Fruit fly (Drosophila melanogaster) whole organism, embryonic: ENCODE data around the gene ct.

ENCODE experiments used
- Asciz ChIP-seq: fragments of 200-800 bp; sonication (Bioruptor generic); optimal IDR thresholded peaks from 2 replicates; lab custom pipeline; 2017; ENCODE audit warnings: missing biosample characterization, mild to moderate bottlenecking, missing genetic modification characterization, missing genetic modification reagents
- CG10147 ChIP-seq: fragments of 200-800 bp; sonication (Bioruptor generic); optimal IDR thresholded peaks from 2 replicates; lab custom pipeline; 2019; ENCODE audit warnings: missing biosample characterization, mild to moderate bottlenecking, missing genetic modification characterization, moderate library complexity
- CG12391 ChIP-seq: fragments of 200-800 bp; sonication (Bioruptor generic); optimal IDR thresholded peaks from 3 replicates; lab custom pipeline; 2018; ENCODE audit warnings: missing biosample characterization, mild to moderate bottlenecking, missing genetic modification characterization, moderate library complexity
- CG12659 ChIP-seq: fragments of 200-800 bp; sonication (Bioruptor generic); optimal IDR thresholded peaks from 3 replicates; lab custom pipeline; 2017; ENCODE audit warnings: mild to moderate bottlenecking, missing biosample characterization, missing genetic modification reagents, missing genetic modification characterization
- CG13894 ChIP-seq: fragments of 200-800 bp; sonication (Bioruptor generic); optimal IDR thresholded peaks from 3 replicates; lab custom pipeline; 2018; ENCODE audit warnings: missing biosample characterization, mild to moderate bottlenecking, missing genetic modification characterization, moderate library complexity
- CG17186 ChIP-seq: fragments of 200-800 bp; sonication (Bioruptor generic); optimal IDR thresholded peaks from 3 replicates; lab custom pipeline; 2017; ENCODE audit warnings: missing biosample characterization, missing genetic modification reagents, missing genetic modification characterization
- CG18599 ChIP-seq: fragments of 200-800 bp; sonication (Bioruptor generic); optimal IDR thresholded peaks from 3 replicates; lab custom pipeline; 2017; ENCODE audit warnings: missing biosample characterization, missing genetic modification characterization, mild to moderate bottlenecking, moderate library complexity, missing genetic modification reagents
- CG2712 ChIP-seq: fragments of 200-800 bp; optimal IDR thresholded peaks from 3 replicates; lab custom pipeline; 2019; ENCODE audit warnings: missing biosample characterization, mild to moderate bottlenecking, missing genetic modification characterization, moderate library complexity
- CG31224 ChIP-seq: fragments of 200-800 bp; sonication (Bioruptor generic); IDR thresholded peaks from 2 replicates; pipeline ENCODE4 v1.3.6; 2022; ENCODE audit warnings: missing biosample characterization, missing genetic modification characterization
- CG31388 ChIP-seq: fragments of 200-800 bp; sonication (Bioruptor generic); optimal IDR thresholded peaks from 2 replicates; lab custom pipeline; 2016; ENCODE audit warnings: missing biosample characterization, missing genetic modification characterization
- CG3163 ChIP-seq: fragments of 200-800 bp; sonication (Bioruptor generic); optimal IDR thresholded peaks from 3 replicates; lab custom pipeline; 2016; ENCODE audit warnings: missing biosample characterization, missing genetic modification characterization
- CG32767 ChIP-seq: fragments of 200-800 bp; sonication (Bioruptor generic); IDR thresholded peaks from 2 replicates; pipeline ENCODE4 v1.3.6; 2022; ENCODE audit warnings: missing biosample characterization, missing genetic modification characterization
- CG33557 ChIP-seq: fragments of 200-800 bp; sonication (Bioruptor generic); optimal IDR thresholded peaks from 2 replicates; lab custom pipeline; 2019; ENCODE audit warnings: missing biosample characterization, mild to moderate bottlenecking, missing genetic modification characterization, moderate library complexity
- CG3407 ChIP-seq: fragments of 200-800 bp; sonication (Bioruptor generic); optimal IDR thresholded peaks from 2 replicates; lab custom pipeline; 2018; ENCODE audit warnings: missing biosample characterization, mild to moderate bottlenecking, missing genetic modification characterization
- CG4730 ChIP-seq: fragments of 200-800 bp; sonication (Bioruptor generic); IDR thresholded peaks from 2 replicates; pipeline ENCODE4 v1.3.6; 2022; ENCODE audit warnings: missing biosample characterization, missing genetic modification characterization
- CG7963 ChIP-seq: fragments of 200-800 bp; sonication (Bioruptor generic); IDR thresholded peaks from 3 replicates; pipeline ENCODE4 v1.3.6; 2022; ENCODE audit warnings: missing biosample characterization, missing genetic modification characterization; ENCODE audit not compliant: partially characterized antibody
- CG9876 ChIP-seq: fragments of 200-800 bp; sonication (Bioruptor generic); optimal IDR thresholded peaks from 2 replicates; lab custom pipeline; 2016; ENCODE audit warnings: missing biosample characterization, missing genetic modification characterization
- Dbx ChIP-seq: fragments of 200-800 bp; sonication (Bioruptor generic); IDR thresholded peaks from 3 replicates; pipeline ENCODE4 v1.3.6; 2022; ENCODE audit warnings: missing biosample characterization, missing genetic modification characterization
- Doc3 ChIP-seq: fragments of 200-800 bp; sonication (Bioruptor generic); IDR thresholded peaks from 3 replicates; pipeline ENCODE4 v1.3.6; 2022; ENCODE audit warnings: missing biosample characterization, missing genetic modification characterization; ENCODE audit not compliant: partially characterized antibody
- Dref ChIP-seq: fragments of 200-800 bp; sonication (Bioruptor generic); IDR thresholded peaks from 2 replicates; pipeline ENCODE4 v1.3.6; 2022; ENCODE audit warnings: missing biosample characterization, missing genetic modification characterization
- ERR ChIP-seq: fragments of 200-800 bp; sonication (Bioruptor generic); optimal IDR thresholded peaks from 2 replicates; lab custom pipeline; 2016; ENCODE audit warnings: missing biosample characterization, missing genetic modification characterization
- Elba2 ChIP-seq: fragments of 200-800 bp; sonication (Bioruptor generic); optimal IDR thresholded peaks from 3 replicates; lab custom pipeline; 2016; ENCODE audit warnings: missing biosample characterization, missing genetic modification characterization
- Fer2 ChIP-seq: fragments of 200-800 bp; sonication (Bioruptor generic); optimal IDR thresholded peaks from 2 replicates; lab custom pipeline; 2018; ENCODE audit warnings: missing biosample characterization, mild to moderate bottlenecking, missing genetic modification characterization, moderate library complexity
- Lpt ChIP-seq: fragments of >200 bp; optimal IDR thresholded peaks from 2 replicates; lab custom pipeline; 2018; ENCODE audit warnings: missing biosample characterization, missing genetic modification characterization
- Nf-YA ChIP-seq: fragments of 200-800 bp; sonication (Bioruptor generic); IDR thresholded peaks from 2 replicates; pipeline ENCODE4 v1.3.6; 2022; ENCODE audit warnings: missing biosample characterization, missing genetic modification characterization
- NfI ChIP-seq: fragments of 200-800 bp; sonication (Bioruptor generic); optimal IDR thresholded peaks from 3 replicates; lab custom pipeline; 2018; ENCODE audit warnings: missing biosample characterization, mild to moderate bottlenecking, missing genetic modification characterization, moderate library complexity
- Oaz ChIP-seq: fragments of 200-800 bp; sonication (Bioruptor generic); IDR thresholded peaks from 2 replicates; pipeline ENCODE4 v1.3.6; 2022; ENCODE audit warnings: missing biosample characterization, missing genetic modification characterization
- Sry-δ ChIP-seq: fragments of 200-800 bp; sonication (Bioruptor generic); optimal IDR thresholded peaks from 2 replicates; lab custom pipeline; 2016; ENCODE audit warnings: missing biosample characterization, missing genetic modification characterization
- abd-A ChIP-seq: fragments of 200-800 bp; sonication (Bioruptor generic); optimal IDR thresholded peaks from 3 replicates; lab custom pipeline; 2019; ENCODE audit warnings: missing biosample characterization, mild to moderate bottlenecking, missing genetic modification characterization, moderate library complexity
- amos ChIP-seq: fragments of 200-800 bp; sonication (Bioruptor generic); IDR thresholded peaks from 2 replicates; pipeline ENCODE4 v1.3.6; 2022; ENCODE audit warnings: missing biosample characterization, missing genetic modification characterization; ENCODE audit not compliant: partially characterized antibody
- ase ChIP-seq: fragments of 200-800 bp; sonication (Bioruptor generic); IDR thresholded peaks from 3 replicates; pipeline ENCODE4 v1.3.6; 2022; ENCODE audit warnings: missing biosample characterization, missing genetic modification characterization
- ato ChIP-seq: fragments of 200-800 bp; sonication (Bioruptor generic); IDR thresholded peaks from 2 replicates; pipeline ENCODE4 v1.3.6; 2022; ENCODE audit warnings: missing biosample characterization, missing genetic modification characterization; ENCODE audit not compliant: partially characterized antibody
- chm ChIP-seq: fragments of 200-800 bp; sonication (Bioruptor generic); IDR thresholded peaks from 2 replicates; pipeline ENCODE4 v1.3.6; 2022; ENCODE audit warnings: missing biosample characterization, missing genetic modification characterization
- chn ChIP-seq: fragments of 200-800 bp; sonication (Bioruptor generic); optimal IDR thresholded peaks from 2 replicates; lab custom pipeline; 2016; ENCODE audit warnings: missing biosample characterization, missing genetic modification characterization
- crol ChIP-seq: fragments of 200-800 bp; sonication (Bioruptor generic); IDR thresholded peaks from 2 replicates; pipeline ENCODE4 v1.3.6; 2022; ENCODE audit warnings: missing biosample characterization, missing genetic modification characterization
- dpn ChIP-seq, 2 experiments: fragments of 200-800 bp; sonication (Bioruptor generic); optimal IDR thresholded peaks; 3 replicates each; lab custom pipeline; 2016; ENCODE audit warnings: missing biosample characterization in 2 of 2, missing genetic modification characterization in 2 of 2
- eyg ChIP-seq: fragments of 200-800 bp; sonication (Bioruptor generic); optimal IDR thresholded peaks from 3 replicates; lab custom pipeline; 2016; ENCODE audit warnings: missing biosample characterization, missing genetic modification characterization
- fd102C ChIP-seq: fragments of 200-800 bp; sonication (Bioruptor generic); optimal IDR thresholded peaks from 2 replicates; lab custom pipeline; 2018; ENCODE audit warnings: missing biosample characterization, mild to moderate bottlenecking, missing genetic modification characterization, moderate library complexity
- fru ChIP-seq: fragments of >200 bp; optimal IDR thresholded peaks from 2 replicates; lab custom pipeline; 2017
- fu2 ChIP-seq: fragments of 200-800 bp; sonication (Bioruptor generic); optimal IDR thresholded peaks from 2 replicates; lab custom pipeline; 2016; ENCODE audit warnings: missing biosample characterization, missing genetic modification characterization
- grau ChIP-seq: fragments of 200-800 bp; optimal IDR thresholded peaks from 3 replicates; lab custom pipeline; 2019; ENCODE audit warnings: missing biosample characterization, mild to moderate bottlenecking, missing genetic modification characterization, moderate library complexity
- inv ChIP-seq: fragments of 200-800 bp; sonication (Bioruptor generic); IDR thresholded peaks from 2 replicates; pipeline ENCODE4 v1.3.6; 2022; ENCODE audit warnings: missing biosample characterization, missing genetic modification characterization; ENCODE audit not compliant: partially characterized antibody
- lola ChIP-seq, 3 experiments: fragments of >200 bp in 2 of 3; fragments of 200-800 bp in 1 of 3; sonication (Bioruptor generic) in 1 of 3; optimal IDR thresholded peaks; 2 replicates each; lab custom pipeline; 2017 to 2019; ENCODE audit warnings: missing biosample characterization in 3 of 3, missing genetic modification characterization in 3 of 3, mild to moderate bottlenecking in 1 of 3, moderate library complexity in 1 of 3
- maf-S ChIP-seq: fragments of 200-800 bp; sonication (Bioruptor generic); optimal IDR thresholded peaks from 2 replicates; lab custom pipeline; 2016; ENCODE audit warnings: missing biosample characterization, missing genetic modification characterization
- nom ChIP-seq: fragments of 200-800 bp; sonication (Bioruptor generic); optimal IDR thresholded peaks from 2 replicates; lab custom pipeline; 2017; ENCODE audit warnings: missing biosample characterization, missing genetic modification characterization, mild to moderate bottlenecking, moderate library complexity, missing genetic modification reagents
- pb ChIP-seq: fragments of 200-800 bp; sonication (Bioruptor generic); optimal IDR thresholded peaks from 3 replicates; lab custom pipeline; 2016; ENCODE audit warnings: missing biosample characterization, missing genetic modification characterization
- pros ChIP-seq: fragments of 200-800 bp; sonication (Bioruptor generic); optimal IDR thresholded peaks from 3 replicates; lab custom pipeline; 2019; ENCODE audit warnings: missing biosample characterization, mild to moderate bottlenecking, missing genetic modification characterization, moderate library complexity
- row ChIP-seq: fragments of 200-800 bp; sonication (Bioruptor generic); IDR thresholded peaks from 3 replicates; pipeline ENCODE4 v1.3.6; 2022; ENCODE audit warnings: missing biosample characterization, missing genetic modification characterization
- so ChIP-seq: fragments of 200-800 bp; sonication (Bioruptor generic); IDR thresholded peaks from 3 replicates; pipeline ENCODE4 v1.3.6; 2022; ENCODE audit warnings: missing biosample characterization, missing genetic modification characterization
- tgo ChIP-seq: fragments of 200-800 bp; sonication (Bioruptor generic); IDR thresholded peaks from 3 replicates; pipeline ENCODE4 v1.3.6; 2022; ENCODE audit warnings: missing biosample characterization, missing genetic modification characterization
- vvl ChIP-seq: fragments of 200-800 bp; sonication (Bioruptor generic); IDR thresholded peaks from 2 replicates; pipeline ENCODE4 v1.3.6; 2022; ENCODE audit warnings: missing biosample characterization, missing genetic modification characterization
- wor ChIP-seq: fragments of 200-800 bp; sonication (Bioruptor generic); IDR thresholded peaks from 2 replicates; pipeline ENCODE4 v1.3.6; 2022; ENCODE audit warnings: missing biosample characterization, missing genetic modification characterization

ct gene

dm6 chrX:7694868-7695267 lies 86.6 kb downstream of the ct start (continued):
- TF ChIP-seq chn (no peak), amos (GFP tag; lab: Robert Waterston, UW) (no peak), CG4730 (GFP tag; lab: Robert Waterston, UW) (no peak), CG10147 (GFP tag; lab: Kevin White, UChicago) (no peak), CG31224 (no peak), CG18599 (GFP tag; lab: Kevin White, UChicago) (no peak), Sry-δ (GFP tag; lab: Kevin White, UChicago) (no peak), NfI (GFP tag; lab: Kevin White, UChicago) (no peak), inv (GFP tag; lab: Robert Waterston, UW) (no peak), so (GFP tag; lab: Robert Waterston, UW) (0 out of 3 replicates have a peak, but pooled peaks have one; percentile 38), CG31388 (no peak), CG3407 (GFP tag; lab: Kevin White, UChicago) (no peak), row (no peak), wor (GFP tag; lab: Robert Waterston, UW) (no peak), fu2 (GFP tag; lab: Kevin White, UChicago) (no peak), CG9876 (GFP tag; lab: Kevin White, UChicago) (no peak), Nf-YA (GFP tag; lab: Robert Waterston, UW) (no peak), eyg (GFP tag; lab: Kevin White, UChicago) (no peak), CG3163 (peak; percentile 69), Elba2 (GFP tag; lab: Kevin White, UChicago) (no peak), CG7963 (GFP tag; lab: Robert Waterston, UW) (no peak), vvl (peak; percentile 25; the same call in 1 of the 2 replicates), pb (GFP tag; lab: Kevin White, UChicago) (no peak), Lpt (GFP tag; lab: Kevin White, UChicago) (no peak), grau (tag; lab: Kevin White, UChicago) (peak; percentile 12), dpn (GFP tag; optimal IDR thresholded peaks at IDR 0.05; lab: Kevin White, UChicago) (no peak), Asciz (GFP tag; lab: Kevin White, UChicago) (peak; percentile 14), CG12391 (no peak), ase (no peak), Dbx (GFP tag; lab: Robert Waterston, UW) (no peak), CG12659 (GFP tag; lab: Kevin White, UChicago) (no peak), crol (no peak), Fer2 (tag; lab: Kevin White, UChicago) (no peak), CG33557 (GFP tag; lab: Kevin White, UChicago) (no peak), lola (GFP tag; optimal IDR thresholded peaks at IDR 0.05; lab: Kevin White, UChicago) (no peak), CG2712 (tag; lab: Kevin White, UChicago) (no peak), fru (lab: Kevin White, UChicago) (no peak), fd102C (GFP tag; lab: Kevin White, UChicago) (no peak), chm (GFP tag; lab: Robert Waterston, UW) (no peak), abd-A (tag; lab: Kevin White, UChicago) (no peak), ERR (no peak), maf-S (no peak), CG32767 (GFP tag; lab: Robert Waterston, UW) (no peak), Doc3 (GFP tag; lab: Robert Waterston, UW) (no peak), CG13894 (no peak), nom (GFP tag; lab: Kevin White, UChicago) (peak; percentile 49), Dref (GFP tag; lab: Robert Waterston, UW) (no peak), tgo (GFP tag; lab: Robert Waterston, UW) (no peak), Oaz (GFP tag; lab: Robert Waterston, UW) (no peak), pros (no peak), CG17186 (GFP tag; lab: Kevin White, UChicago) (no peak), ato (GFP tag; lab: Robert Waterston, UW) (no peak)
